Fruit fly (Drosophila melanogaster) whole organism, embryonic: ENCODE results near the gene Pp2C1.
A peak's percentile ranks its signal among the peaks of the same experiment; 100 is the strongest.

Experiments used
- Aef1 ChIP-seq: fragments of 200-800 bp; sonication (Bioruptor generic); IDR thresholded peaks from 3 replicates; pipeline ENCODE4 v1.3.6; 2022; ENCODE audit warnings: missing biosample characterization, missing genetic modification characterization
- Bgb ChIP-seq: fragments of 200-800 bp; sonication (Bioruptor generic); IDR thresholded peaks from 2 replicates; pipeline ENCODE4 v1.3.6; 2022; ENCODE audit warnings: missing biosample characterization, missing genetic modification characterization; ENCODE audit not compliant: partially characterized antibody
- CG10267 ChIP-seq: fragments of 200-800 bp; sonication (Bioruptor generic); optimal IDR thresholded peaks from 2 replicates; lab custom pipeline; 2018; ENCODE audit warnings: missing biosample characterization, mild to moderate bottlenecking, missing genetic modification characterization, moderate library complexity
- CG10366 ChIP-seq: fragments of 200-800 bp; sonication (Bioruptor generic); IDR thresholded peaks from 2 replicates; pipeline ENCODE4 v1.3.6; 2022; ENCODE audit warnings: missing biosample characterization, missing genetic modification characterization
- CG11504 ChIP-seq: fragments of 200-800 bp; sonication (Bioruptor generic); optimal IDR thresholded peaks from 3 replicates; lab custom pipeline; 2019; ENCODE audit warnings: missing biosample characterization, mild to moderate bottlenecking, missing genetic modification characterization, moderate library complexity
- CG12071 ChIP-seq: fragments of 200-800 bp; sonication (Bioruptor generic); optimal IDR thresholded peaks from 3 replicates; lab custom pipeline; 2018; ENCODE audit warnings: missing biosample characterization, mild to moderate bottlenecking, missing genetic modification characterization
- CG12219 ChIP-seq: fragments of 200-800 bp; sonication (Bioruptor generic); optimal IDR thresholded peaks from 3 replicates; lab custom pipeline; 2018; ENCODE audit warnings: missing biosample characterization, mild to moderate bottlenecking, missing genetic modification characterization
- CG12744 ChIP-seq: fragments of 200-800 bp; sonication (Bioruptor generic); optimal IDR thresholded peaks from 2 replicates; lab custom pipeline; 2016; ENCODE audit warnings: missing biosample characterization, missing genetic modification characterization
- CG13123 ChIP-seq: fragments of 200-800 bp; sonication (Bioruptor generic); optimal IDR thresholded peaks from 2 replicates; lab custom pipeline; 2016; ENCODE audit warnings: missing biosample characterization, missing genetic modification characterization
- CG14860 ChIP-seq: fragments of 200-800 bp; sonication (Bioruptor generic); IDR thresholded peaks from 3 replicates; pipeline ENCODE4 v1.3.6; 2022; ENCODE audit warnings: missing biosample characterization, missing genetic modification characterization; ENCODE audit not compliant: partially characterized antibody
- CG15514 ChIP-seq: fragments of 200-800 bp; sonication (Bioruptor generic); optimal IDR thresholded peaks from 3 replicates; lab custom pipeline; 2017; ENCODE audit warnings: missing biosample characterization, missing genetic modification characterization, mild to moderate bottlenecking, moderate library complexity, missing genetic modification reagents
- CG17612 ChIP-seq: fragments of 200-800 bp; sonication (Bioruptor generic); IDR thresholded peaks from 2 replicates; pipeline ENCODE4 v1.3.6; 2022; ENCODE audit warnings: missing biosample characterization, missing genetic modification characterization
- CG18476 ChIP-seq: fragments of 200-800 bp; sonication (Bioruptor generic); optimal IDR thresholded peaks from 2 replicates; lab custom pipeline; 2016; ENCODE audit warnings: missing biosample characterization, mild to moderate bottlenecking, missing genetic modification characterization
- CG2120 ChIP-seq: fragments of 200-800 bp; sonication (Bioruptor generic); optimal IDR thresholded peaks from 3 replicates; lab custom pipeline; 2016; ENCODE audit warnings: missing biosample characterization, missing genetic modification characterization
- CG2678 ChIP-seq: fragments of 200-800 bp; sonication (Bioruptor generic); optimal IDR thresholded peaks from 3 replicates; lab custom pipeline; 2019; ENCODE audit warnings: missing biosample characterization, mild to moderate bottlenecking, missing genetic modification characterization, moderate library complexity
- CG32772 ChIP-seq: fragments of 200-800 bp; sonication (Bioruptor generic); IDR thresholded peaks from 2 replicates; pipeline ENCODE4 v1.3.6; 2022; ENCODE audit warnings: missing biosample characterization, missing genetic modification characterization
- CG5953 ChIP-seq: fragments of 200-800 bp; sonication (Bioruptor generic); IDR thresholded peaks from 2 replicates; pipeline ENCODE4 v1.3.6; 2022; ENCODE audit warnings: missing biosample characterization, missing genetic modification characterization
- CG6272 ChIP-seq: fragments of 200-800 bp; sonication (Bioruptor generic); IDR thresholded peaks from 2 replicates; pipeline ENCODE4 v1.3.6; 2022; ENCODE audit warnings: missing biosample characterization, missing genetic modification characterization
- CG6689 ChIP-seq: fragments of 200-800 bp; sonication (Bioruptor generic); IDR thresholded peaks from 2 replicates; pipeline ENCODE4 v1.3.6; 2022; ENCODE audit warnings: missing biosample characterization, missing genetic modification characterization
- CG6813 ChIP-seq: fragments of 200-800 bp; sonication (Bioruptor generic); optimal IDR thresholded peaks from 2 replicates; lab custom pipeline; 2017; ENCODE audit warnings: missing biosample characterization, missing genetic modification characterization, mild to moderate bottlenecking, moderate library complexity, missing genetic modification reagents
- CG7987 ChIP-seq: fragments of 200-800 bp; sonication (Bioruptor generic); optimal IDR thresholded peaks from 2 replicates; lab custom pipeline; 2018; ENCODE audit warnings: missing biosample characterization, mild to moderate bottlenecking, missing genetic modification characterization, moderate library complexity
- CG8089 ChIP-seq: fragments of 200-800 bp; sonication (Bioruptor generic); optimal IDR thresholded peaks from 3 replicates; lab custom pipeline; 2016; ENCODE audit warnings: missing biosample characterization, missing genetic modification characterization
- CG9817 ChIP-seq: fragments of 200-800 bp; sonication (Bioruptor generic); optimal IDR thresholded peaks from 2 replicates; lab custom pipeline; 2018; ENCODE audit warnings: missing biosample characterization, mild to moderate bottlenecking, missing genetic modification characterization, moderate library complexity
- Chrac-16 ChIP-seq: fragments of 200-800 bp; sonication (Bioruptor generic); optimal IDR thresholded peaks from 3 replicates; lab custom pipeline; 2016; ENCODE audit warnings: missing biosample characterization, missing genetic modification characterization
- Dbx ChIP-seq: fragments of 200-800 bp; sonication (Bioruptor generic); IDR thresholded peaks from 3 replicates; pipeline ENCODE4 v1.3.6; 2022; ENCODE audit warnings: missing biosample characterization, missing genetic modification characterization
- Dfd ChIP-seq, 2 experiments: fragments of >200 bp; optimal IDR thresholded peaks; 2 replicates each; lab custom pipeline; 2017; ENCODE audit warnings: missing biosample characterization in 2 of 2, missing genetic modification characterization in 2 of 2
- Dip3 ChIP-seq: fragments of 200-800 bp; sonication (Bioruptor generic); optimal IDR thresholded peaks from 3 replicates; lab custom pipeline; 2016; ENCODE audit warnings: missing biosample characterization, missing genetic modification characterization
- E2f1 ChIP-seq: fragments of 200-800 bp; sonication (Bioruptor generic); IDR thresholded peaks from 2 replicates; pipeline ENCODE4 v1.3.6; 2022; ENCODE audit warnings: missing biosample characterization, missing genetic modification characterization
- HHEX ChIP-seq: fragments of 200-800 bp; sonication (Bioruptor generic); optimal IDR thresholded peaks from 3 replicates; lab custom pipeline; 2017; ENCODE audit warnings: missing biosample characterization, mild to moderate bottlenecking, missing genetic modification characterization, missing genetic modification reagents
- Sox102F ChIP-seq: fragments of 200-800 bp; sonication (Bioruptor generic); optimal IDR thresholded peaks from 2 replicates; lab custom pipeline; 2018; ENCODE audit warnings: missing biosample characterization, mild to moderate bottlenecking, missing genetic modification characterization, moderate library complexity
- Xrp1 ChIP-seq: fragments of 200-800 bp; sonication (Bioruptor generic); IDR thresholded peaks from 2 replicates; pipeline ENCODE4 v1.3.6; 2022; ENCODE audit warnings: missing biosample characterization, missing genetic modification characterization
- al ChIP-seq: fragments of 200-800 bp; sonication (Bioruptor generic); IDR thresholded peaks from 2 replicates; pipeline ENCODE4 v1.3.6; 2022; ENCODE audit warnings: missing biosample characterization, missing genetic modification characterization
- ci ChIP-seq: fragments of 200-800 bp; sonication (Bioruptor generic); IDR thresholded peaks from 3 replicates; pipeline ENCODE4 v1.3.6; 2022; ENCODE audit warnings: missing biosample characterization, missing genetic modification characterization
- dysf ChIP-seq: fragments of 200-800 bp; sonication (Bioruptor generic); IDR thresholded peaks from 3 replicates; pipeline ENCODE4 v1.3.6; 2022; ENCODE audit warnings: missing biosample characterization, missing genetic modification characterization
- fru ChIP-seq: fragments of >200 bp; optimal IDR thresholded peaks from 2 replicates; lab custom pipeline; 2017
- gro ChIP-seq: fragments of 200-800 bp; sonication (Bioruptor generic); optimal IDR thresholded peaks from 2 replicates; lab custom pipeline; 2016; ENCODE audit warnings: missing biosample characterization, missing genetic modification characterization
- insv ChIP-seq, 2 experiments: fragments of 200-800 bp; sonication (Bioruptor generic); optimal IDR thresholded peaks; 3 replicates each; lab custom pipeline; 2016 to 2018; ENCODE audit warnings: missing biosample characterization in 2 of 2, missing genetic modification characterization in 2 of 2
- nerfin-2 ChIP-seq: fragments of 200-800 bp; sonication (Bioruptor generic); IDR thresholded peaks from 2 replicates; pipeline ENCODE4 v1.3.6; 2022; ENCODE audit warnings: missing biosample characterization, missing genetic modification characterization; ENCODE audit not compliant: partially characterized antibody
- p53 ChIP-seq: fragments of 200-800 bp; sonication (Bioruptor generic); optimal IDR thresholded peaks from 2 replicates; lab custom pipeline; 2016; ENCODE audit warnings: missing biosample characterization, missing genetic modification characterization
- pho ChIP-seq: fragments of 200-800 bp; sonication (Bioruptor generic); optimal IDR thresholded peaks from 2 replicates; lab custom pipeline; 2016; ENCODE audit warnings: missing biosample characterization, missing genetic modification characterization
- pnt ChIP-seq: fragments of 200-800 bp; sonication (Bioruptor generic); optimal IDR thresholded peaks from 3 replicates; lab custom pipeline; 2016; ENCODE audit warnings: missing biosample characterization, missing genetic modification characterization
- prd ChIP-seq, 3 experiments: fragments of >200 bp in 2 of 3; fragments of 200-800 bp in 1 of 3; sonication (Bioruptor generic) in 1 of 3; optimal IDR thresholded peaks in 2 of 3; IDR thresholded peaks in 1 of 3; 2 replicates in 2 of 3; 3 replicates in 1 of 3; pipeline versions ENCODE4 v1.3.6 to Lab custom; 2017 to 2022; ENCODE audit warnings: missing biosample characterization in 1 of 3, missing genetic modification characterization in 1 of 3
- psq ChIP-seq: fragments of 200-800 bp; sonication (Bioruptor generic); optimal IDR thresholded peaks from 2 replicates; lab custom pipeline; 2017; ENCODE audit warnings: missing biosample characterization, missing genetic modification characterization
- ranshi ChIP-seq: fragments of 200-800 bp; sonication (Bioruptor generic); IDR thresholded peaks from 2 replicates; pipeline ENCODE4 v1.3.6; 2022; ENCODE audit warnings: missing biosample characterization, missing genetic modification characterization
- schlank ChIP-seq: fragments of 200-800 bp; sonication (Bioruptor generic); optimal IDR thresholded peaks from 2 replicates; lab custom pipeline; 2018; ENCODE audit warnings: missing biosample characterization, mild to moderate bottlenecking, missing genetic modification characterization
- slp2 ChIP-seq: fragments of 200-800 bp; sonication (Bioruptor generic); optimal IDR thresholded peaks from 2 replicates; lab custom pipeline; 2016; ENCODE audit warnings: missing biosample characterization, missing genetic modification characterization
- vnd ChIP-seq: fragments of 200-800 bp; sonication (Bioruptor generic); IDR thresholded peaks from 3 replicates; pipeline ENCODE4 v1.3.6; 2022; ENCODE audit warnings: missing biosample characterization, missing genetic modification characterization; ENCODE audit not compliant: partially characterized antibody
- wek ChIP-seq: fragments of 200-800 bp; sonication (Bioruptor generic); optimal IDR thresholded peaks from 3 replicates; lab custom pipeline; 2018; ENCODE audit warnings: missing biosample characterization, mild to moderate bottlenecking, missing genetic modification characterization, moderate library complexity
- zen ChIP-seq: fragments of 200-800 bp; sonication (Bioruptor generic); optimal IDR thresholded peaks from 3 replicates; lab custom pipeline; 2018; ENCODE audit warnings: missing biosample characterization, mild to moderate bottlenecking, missing genetic modification characterization, moderate library complexity

Pp2C1 gene

DNA sequence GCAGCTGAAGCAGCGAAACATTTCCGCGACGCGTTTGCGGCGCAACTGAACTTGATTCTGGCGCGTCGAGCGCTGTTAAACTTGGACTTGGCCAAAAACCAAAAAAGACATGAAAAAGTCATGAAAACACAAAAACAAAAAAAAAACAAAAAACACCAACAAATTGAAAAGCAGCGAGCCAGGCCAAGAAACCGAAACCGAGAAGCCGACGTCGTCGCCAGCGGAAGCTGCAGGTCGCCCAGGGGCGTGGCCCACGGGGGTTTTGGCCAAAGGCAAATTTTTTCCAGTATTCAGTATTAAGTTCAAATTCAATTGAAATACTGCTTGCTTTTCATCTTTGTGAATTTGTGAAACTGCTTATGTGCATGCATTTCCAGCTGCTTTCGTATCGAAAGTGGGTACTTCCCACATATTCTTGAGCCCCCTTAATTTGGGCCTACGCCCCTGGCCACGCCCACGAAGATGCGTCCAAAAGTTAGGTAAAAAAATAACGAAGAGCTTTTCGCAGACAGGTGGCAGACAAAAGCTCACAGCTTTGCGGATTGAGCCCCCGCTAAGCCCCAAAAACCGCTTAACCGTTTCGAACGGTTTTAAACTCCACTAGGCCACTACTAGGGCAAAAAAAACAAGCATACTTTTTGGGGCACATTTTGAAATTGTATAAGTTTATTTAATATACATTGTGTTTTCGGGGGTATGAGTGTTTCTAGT lies 19.9 kb downstream of the Pp2C1 start, which contains the start of gene CG3009 (continued):
- peak; percentile 98 for TF ChIP-seq pho (GFP tag; lab: Kevin White, UChicago)
- TF ChIP-seq CG14860: no peak
- peak; percentile 98 for TF ChIP-seq CG12219 (GFP tag; lab: Kevin White, UChicago)
- TF ChIP-seq nerfin-2: no peak
- TF ChIP-seq CG2120 (GFP tag; lab: Kevin White, UChicago): peak; percentile 99
- no peak for TF ChIP-seq fru (lab: Kevin White, UChicago)
- TF ChIP-seq CG32772 (GFP tag; lab: Robert Waterston, UW): peak; percentile 97
- TF ChIP-seq CG5953 (GFP tag; lab: Robert Waterston, UW): peak; percentile 95
- peak; percentile 97 for TF ChIP-seq Aef1 (GFP tag; lab: Robert Waterston, UW)
- peak; percentile 98 for TF ChIP-seq CG6689 (GFP tag; lab: Robert Waterston, UW)
- peak; percentile 97 for TF ChIP-seq CG9817 (tag; lab: Kevin White, UChicago)
- peak; percentile 97 for TF ChIP-seq al
- TF ChIP-seq insv (GFP tag; optimal IDR thresholded peaks at IDR 0.05; lab: Kevin White, UChicago): peak in 1 of 2 experiments; percentile 79
- TF ChIP-seq HHEX: peak; percentile 99
- peak; percentile 94 for TF ChIP-seq p53 (GFP tag; lab: Kevin White, UChicago)
- TF ChIP-seq E2f1 (GFP tag; lab: Robert Waterston, UW): peak; percentile 97
- peak; percentile 98 for TF ChIP-seq Dbx
- TF ChIP-seq ranshi (GFP tag; lab: Robert Waterston, UW): peak; percentile 98
- peak; percentile 97 for TF ChIP-seq pnt (GFP tag; lab: Kevin White, UChicago)
- peak; percentile 93 for TF ChIP-seq CG18476
- TF ChIP-seq CG7987 (GFP tag; lab: Kevin White, UChicago): peak; percentile 94
- peak; percentile 97 for TF ChIP-seq Sox102F (GFP tag; lab: Kevin White, UChicago)
- peak; percentile 92 for TF ChIP-seq CG13123
- TF ChIP-seq Dfd (GFP tag; optimal IDR thresholded peaks at IDR 0.05; lab: Kevin White, UChicago): no peak
- TF ChIP-seq CG10366 (GFP tag; lab: Robert Waterston, UW): peak; percentile 97
- peak; percentile 87 for TF ChIP-seq psq
- TF ChIP-seq prd (optimal IDR thresholded peaks at IDR 0.05; lab: Kevin White, UChicago): no peak
- TF ChIP-seq prd (GFP tag; IDR thresholded peaks at IDR 0.05; lab: Robert Waterston, UW): peak; percentile 98
- TF ChIP-seq CG15514: peak; percentile 95
- TF ChIP-seq CG6272: peak; percentile 96
- TF ChIP-seq CG12744: peak; percentile 97
- TF ChIP-seq CG6813 (GFP tag; lab: Kevin White, UChicago): peak; percentile 97
- TF ChIP-seq Chrac-16 (GFP tag; lab: Kevin White, UChicago): peak; percentile 97
- peak; percentile 97 for TF ChIP-seq schlank (tag; lab: Kevin White, UChicago)
- TF ChIP-seq gro: peak; percentile 98
- peak; percentile 98 for TF ChIP-seq Dip3 (GFP tag; lab: Kevin White, UChicago)
- TF ChIP-seq dysf: peak; percentile 99
- TF ChIP-seq CG10267: peak; percentile 88
- peak; percentile 29; the same call in 1 of the 2 replicates for TF ChIP-seq Bgb (GFP tag; lab: Robert Waterston, UW)
- TF ChIP-seq Xrp1 (GFP tag; lab: Robert Waterston, UW): peak; percentile 98
- peak; percentile 97 for TF ChIP-seq CG8089 (GFP tag; lab: Kevin White, UChicago)
- TF ChIP-seq ci (GFP tag; lab: Robert Waterston, UW): peak; percentile 98
- peak; percentile 90 for TF ChIP-seq wek (GFP tag; lab: Kevin White, UChicago)
- peak; percentile 98 for TF ChIP-seq CG12071
- peak; percentile 83 for TF ChIP-seq zen (tag; lab: Kevin White, UChicago)
- peak; percentile 95 for TF ChIP-seq CG17612 (GFP tag; lab: Robert Waterston, UW)
- peak; percentile 96 for TF ChIP-seq CG11504 (tag; lab: Kevin White, UChicago)
- TF ChIP-seq CG2678: peak; percentile 98
- peak; percentile 96 for TF ChIP-seq slp2 (GFP tag; lab: Kevin White, UChicago)
- TF ChIP-seq vnd (GFP tag; lab: Robert Waterston, UW): no peak
